Worm (Caenorhabditis elegans): ENCODE measurements around the gene cyy-1.

DNA sequence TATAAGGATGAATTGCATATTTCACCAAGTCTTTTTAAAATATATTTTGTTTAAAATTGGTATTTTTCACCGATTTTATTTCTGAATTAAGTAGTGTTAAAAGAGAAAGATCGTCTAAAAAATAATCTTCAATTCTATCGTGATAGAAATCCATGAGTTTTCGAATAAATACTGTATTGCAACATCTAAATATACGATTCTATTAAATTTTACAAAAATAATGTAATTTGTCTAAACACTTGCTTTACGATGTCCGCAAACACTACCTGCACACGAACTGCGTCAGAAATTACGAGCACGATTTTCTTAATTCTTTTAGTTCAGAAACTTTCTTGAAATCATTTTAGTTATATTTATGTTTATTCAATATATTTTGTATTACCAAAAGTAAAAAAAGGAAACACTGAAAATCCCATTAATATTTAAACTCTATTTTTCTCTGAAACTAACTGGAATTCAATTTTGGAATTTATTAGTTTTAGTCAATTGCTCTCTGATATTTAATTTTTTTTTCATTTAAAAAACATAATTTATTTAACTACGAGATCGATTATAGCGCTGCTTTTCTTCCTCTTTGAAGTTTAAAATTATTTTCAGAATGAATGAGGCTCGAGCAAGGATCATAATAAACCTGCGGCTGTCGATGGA is 43.6 kb downstream of the cyy-1 start, which contains the start of gene mrpl-32:
- TF ChIP-seq nfya-1 (tag; optimal IDR thresholded peaks at IDR 0.05), result no peak
- TF ChIP-seq pha-4 (tag; optimal IDR thresholded peaks at IDR 0.05), result no peak
- TF ChIP-seq ama-1 (optimal IDR thresholded peaks at IDR 0.05), result no peak
- TF ChIP-seq hlh-13 (GFP tag; optimal IDR thresholded peaks at IDR 0.05), result no peak

Measured in whole organism, late embryonic.